Fruit fly (Drosophila melanogaster) whole organism, prepupa: ENCODE data around the gene CG14113.
A peak's percentile ranks its signal among the peaks of the same experiment; 100 is the strongest.

Experiments used
- Blimp-1 ChIP-seq: fragments of 200-800 bp; sonication (Bioruptor generic); optimal IDR thresholded peaks from 3 replicates; lab custom pipeline; 2017; ENCODE audit warnings: missing biosample characterization, missing genetic modification characterization, mild to moderate bottlenecking, moderate library complexity, missing genetic modification reagents
- CG10631 ChIP-seq: fragments of 200-800 bp; sonication (Bioruptor generic); optimal IDR thresholded peaks from 2 replicates; lab custom pipeline; 2016; ENCODE audit warnings: missing biosample characterization, missing genetic modification characterization
- CG11762 ChIP-seq: fragments of 200-800 bp; sonication (Bioruptor generic); optimal IDR thresholded peaks from 3 replicates; lab custom pipeline; 2016; ENCODE audit warnings: missing biosample characterization, missing genetic modification characterization; ENCODE audit not compliant: insufficient read depth
- CG15336 ChIP-seq: fragments of 200-800 bp; sonication (Bioruptor generic); IDR thresholded peaks from 2 replicates; pipeline ENCODE4 v1.3.6; 2022; ENCODE audit warnings: missing biosample characterization, missing genetic modification characterization
- CG3032 ChIP-seq: fragments of 200-800 bp; optimal IDR thresholded peaks from 2 replicates; lab custom pipeline; 2019; ENCODE audit warnings: missing biosample characterization, mild to moderate bottlenecking, missing genetic modification characterization, moderate library complexity
- CG31627 ChIP-seq: fragments of 200-800 bp; sonication (Bioruptor generic); optimal IDR thresholded peaks from 3 replicates; lab custom pipeline; 2016; ENCODE audit warnings: missing biosample characterization, missing genetic modification characterization
- CG34406 ChIP-seq: fragments of 200-800 bp; sonication (Bioruptor generic); optimal IDR thresholded peaks from 3 replicates; lab custom pipeline; 2016; ENCODE audit warnings: missing biosample characterization, missing genetic modification characterization
- CG3919 ChIP-seq: fragments of 200-800 bp; sonication (Bioruptor generic); optimal IDR thresholded peaks from 3 replicates; lab custom pipeline; 2016; ENCODE audit warnings: missing biosample characterization, missing genetic modification characterization
- CG4318 ChIP-seq: fragments of 200-800 bp; sonication (Bioruptor generic); optimal IDR thresholded peaks from 3 replicates; lab custom pipeline; 2017; ENCODE audit warnings: missing biosample characterization, mild to moderate bottlenecking, missing genetic modification characterization
- CG6276 ChIP-seq: fragments of 200-800 bp; sonication (Bioruptor generic); optimal IDR thresholded peaks from 2 replicates; lab custom pipeline; 2017; ENCODE audit warnings: missing biosample characterization, mild to moderate bottlenecking, missing genetic modification characterization
- CG6792 ChIP-seq: fragments of 200-800 bp; sonication (Bioruptor generic); optimal IDR thresholded peaks from 3 replicates; lab custom pipeline; 2016; ENCODE audit warnings: missing biosample characterization, missing genetic modification characterization
- CG6808 ChIP-seq: fragments of 200-800 bp; sonication (Bioruptor generic); optimal IDR thresholded peaks from 3 replicates; lab custom pipeline; 2017; ENCODE audit warnings: missing biosample characterization, missing genetic modification characterization, mild to moderate bottlenecking, moderate library complexity, missing genetic modification reagents
- CG6854 ChIP-seq: fragments of 200-800 bp; sonication (Bioruptor generic); optimal IDR thresholded peaks from 2 replicates; lab custom pipeline; 2017; ENCODE audit warnings: missing biosample characterization, mild to moderate bottlenecking, missing genetic modification characterization
- CG7368 ChIP-seq: fragments of 200-800 bp; sonication (Bioruptor generic); optimal IDR thresholded peaks from 3 replicates; lab custom pipeline; 2016; ENCODE audit warnings: missing biosample characterization, missing genetic modification characterization
- CG8119 ChIP-seq: fragments of 200-800 bp; sonication (Bioruptor generic); IDR thresholded peaks from 3 replicates; pipeline ENCODE4 v1.3.6; 2022; ENCODE audit warnings: missing biosample characterization, missing genetic modification characterization
- CG8319 ChIP-seq: fragments of 200-800 bp; sonication (Bioruptor generic); optimal IDR thresholded peaks from 3 replicates; lab custom pipeline; 2016; ENCODE audit warnings: missing biosample characterization, missing genetic modification characterization
- CG8632 ChIP-seq: fragments of 200-800 bp; sonication (Bioruptor generic); optimal IDR thresholded peaks from 3 replicates; lab custom pipeline; 2016; ENCODE audit warnings: missing biosample characterization, missing genetic modification characterization
- Eip75B ChIP-seq: fragments of 200-800 bp; sonication (Bioruptor generic); optimal IDR thresholded peaks from 3 replicates; lab custom pipeline; 2016; ENCODE audit warnings: missing biosample characterization, missing genetic modification characterization
- Eip78C ChIP-seq: fragments of 200-800 bp; sonication (Bioruptor generic); peaks from one replicate; lab custom pipeline; 2016; ENCODE audit warnings: missing biosample characterization, missing genetic modification characterization
- Eip93F ChIP-seq: fragments of 200-800 bp; sonication (Bioruptor generic); optimal IDR thresholded peaks from 2 replicates; lab custom pipeline; 2016; ENCODE audit warnings: missing biosample characterization, mild to moderate bottlenecking, missing genetic modification characterization
- Ets21C ChIP-seq: fragments of 200-800 bp; sonication (Bioruptor generic); optimal IDR thresholded peaks from 3 replicates; lab custom pipeline; 2016; ENCODE audit warnings: missing biosample characterization, missing genetic modification characterization
- Gug ChIP-seq: fragments of 200-800 bp; sonication (Bioruptor generic); IDR thresholded peaks from 2 replicates; pipeline ENCODE4 v1.3.6; 2022; ENCODE audit warnings: missing biosample characterization, missing genetic modification characterization
- Hr38 ChIP-seq: sonication (Bioruptor generic); optimal IDR thresholded peaks from 2 replicates; lab custom pipeline; 2016; ENCODE audit warnings: missing biosample characterization, missing genetic modification characterization
- Hr39 ChIP-seq: fragments of 200-800 bp; sonication (Bioruptor generic); optimal IDR thresholded peaks from 2 replicates; lab custom pipeline; 2016; ENCODE audit warnings: missing biosample characterization, missing genetic modification characterization
- Hr4 ChIP-seq: fragments of 200-800 bp; sonication (Bioruptor generic); optimal IDR thresholded peaks from 3 replicates; lab custom pipeline; 2016; ENCODE audit warnings: missing biosample characterization, missing genetic modification characterization
- Sox14 ChIP-seq: fragments of 200-800 bp; sonication (Bioruptor generic); optimal IDR thresholded peaks from 3 replicates; lab custom pipeline; 2016; ENCODE audit warnings: missing biosample characterization, missing genetic modification characterization
- Sox15 ChIP-seq: fragments of 200-800 bp; sonication (Bioruptor generic); optimal IDR thresholded peaks from 3 replicates; lab custom pipeline; 2016; ENCODE audit warnings: missing biosample characterization, missing genetic modification characterization
- acj6 ChIP-seq: fragments of 200-800 bp; sonication (Bioruptor generic); optimal IDR thresholded peaks from 3 replicates; lab custom pipeline; 2016; ENCODE audit warnings: missing biosample characterization, missing genetic modification characterization
- dac ChIP-seq: fragments of 200-800 bp; sonication (Bioruptor generic); optimal IDR thresholded peaks from 2 replicates; lab custom pipeline; 2017; ENCODE audit warnings: missing biosample characterization, mild to moderate bottlenecking, missing genetic modification characterization
- dsx ChIP-seq: fragments of 200-800 bp; optimal IDR thresholded peaks from 3 replicates; lab custom pipeline; 2019; ENCODE audit warnings: missing biosample characterization, mild to moderate bottlenecking, missing genetic modification characterization, moderate library complexity; ENCODE audit not compliant: poor library complexity, severe bottlenecking
- fd85E ChIP-seq: fragments of 200-800 bp; sonication (Bioruptor generic); optimal IDR thresholded peaks from 3 replicates; lab custom pipeline; 2016; ENCODE audit warnings: missing biosample characterization, missing genetic modification characterization
- fkh ChIP-seq: fragments of 200-800 bp; sonication (Bioruptor generic); optimal IDR thresholded peaks from 3 replicates; lab custom pipeline; 2017; ENCODE audit warnings: missing biosample characterization, mild to moderate bottlenecking, missing genetic modification characterization, moderate library complexity
- net ChIP-seq: fragments of 200-800 bp; sonication (Bioruptor generic); optimal IDR thresholded peaks from 3 replicates; lab custom pipeline; 2016; ENCODE audit warnings: missing biosample characterization, missing genetic modification characterization
- pdm3 ChIP-seq: fragments of 200-800 bp; sonication (Bioruptor generic); optimal IDR thresholded peaks from 3 replicates; lab custom pipeline; 2016; ENCODE audit warnings: missing biosample characterization, missing genetic modification characterization
- salr ChIP-seq, 2 experiments: fragments of 200-800 bp; sonication (Bioruptor generic); optimal IDR thresholded peaks; 3 replicates each; lab custom pipeline; 2016 to 2018; ENCODE audit warnings: missing biosample characterization in 2 of 2, missing genetic modification characterization in 2 of 2, mild to moderate bottlenecking in 1 of 2
- spab ChIP-seq: fragments of 200-800 bp; sonication (Bioruptor generic); optimal IDR thresholded peaks from 2 replicates; lab custom pipeline; 2017; ENCODE audit warnings: missing biosample characterization, mild to moderate bottlenecking, missing genetic modification characterization, missing genetic modification reagents
- ss ChIP-seq, 2 experiments: fragments of 200-800 bp; sonication (Bioruptor generic); optimal IDR thresholded peaks; 2 replicates in 1 of 2; 3 replicates in 1 of 2; lab custom pipeline; 2017 to 2018; ENCODE audit warnings: mild to moderate bottlenecking in 2 of 2, missing biosample characterization in 2 of 2, missing genetic modification characterization in 2 of 2, moderate library complexity in 1 of 2
- svp ChIP-seq: fragments of 200-800 bp; sonication (Bioruptor generic); peaks from one replicate; lab custom pipeline; 2016; ENCODE audit warnings: missing biosample characterization, missing genetic modification characterization
- topi ChIP-seq: fragments of 200-800 bp; sonication (Bioruptor generic); optimal IDR thresholded peaks from 3 replicates; lab custom pipeline; 2016; ENCODE audit warnings: missing biosample characterization, missing genetic modification characterization
- vri ChIP-seq: fragments of 200-800 bp; sonication (Bioruptor generic); optimal IDR thresholded peaks from 3 replicates; lab custom pipeline; 2016; ENCODE audit warnings: missing biosample characterization, mild to moderate bottlenecking, missing genetic modification characterization

CG14113 gene

dm6 chr3L:13328835-13329234 lies at the start of gene CG14113:
TSS of gene CG14113 (plus strand) at chr3L:13329135.
- TF ChIP-seq CG6808 (GFP tag; lab: Kevin White, UChicago) (no peak), CG3919 (GFP tag; lab: Kevin White, UChicago) (no peak), svp (GFP tag; lab: Kevin White, UChicago) (peak; percentile 4)
- TF ChIP-seq, all 60 proteins: peak for 1

dm6 chr3L:13282039-13282438 lies 46.9 kb upstream of the CG14113 start:
- TF ChIP-seq Ets21C (GFP tag; lab: Kevin White, UChicago) (no peak), topi (no peak), CG10631 (GFP tag; lab: Kevin White, UChicago) (no peak), CG6854 (GFP tag; lab: Kevin White, UChicago) (no peak), CG6792 (GFP tag; lab: Kevin White, UChicago) (no peak), spab (GFP tag; lab: Kevin White, UChicago) (no peak), CG4318 (GFP tag; lab: Kevin White, UChicago) (no peak), acj6 (GFP tag; lab: Kevin White, UChicago) (no peak), dsx (GFP tag; lab: Kevin White, UChicago) (no peak), dac (GFP tag; lab: Kevin White, UChicago) (no peak), fkh (GFP tag; lab: Kevin White, UChicago) (no peak), CG3919 (GFP tag; lab: Kevin White, UChicago) (no peak)
- TF ChIP-seq, all 60 proteins: peak for 0

- TF ChIP-seq vri (GFP tag; lab: Kevin White, UChicago) (no peak), CG34406 (GFP tag; lab: Kevin White, UChicago) (no peak), Eip78C (GFP tag; lab: Kevin White, UChicago) (no peak), CG6792 (GFP tag; lab: Kevin White, UChicago) (no peak), CG4318 (GFP tag; lab: Kevin White, UChicago) (no peak), fd85E (GFP tag; lab: Kevin White, UChicago) (no peak), CG15336 (GFP tag; lab: Robert Waterston, UW) (no peak), Hr38 (GFP tag; lab: Kevin White, UChicago) (no peak), Sox15 (GFP tag; lab: Kevin White, UChicago) (no peak), Eip93F (GFP tag; lab: Kevin White, UChicago) (no peak), fkh (GFP tag; lab: Kevin White, UChicago) (no peak), spab (GFP tag; lab: Kevin White, UChicago) (no peak), CG6276 (GFP tag; lab: Kevin White, UChicago) (no peak), dsx (GFP tag; lab: Kevin White, UChicago) (no peak), net (GFP tag; lab: Kevin White, UChicago) (no peak), CG3032 (tag; lab: Kevin White, UChicago) (no peak)
Measured at dm6 chr3L:13284308-13284707, 44.6 kb upstream of the CG14113 start.

DNA sequence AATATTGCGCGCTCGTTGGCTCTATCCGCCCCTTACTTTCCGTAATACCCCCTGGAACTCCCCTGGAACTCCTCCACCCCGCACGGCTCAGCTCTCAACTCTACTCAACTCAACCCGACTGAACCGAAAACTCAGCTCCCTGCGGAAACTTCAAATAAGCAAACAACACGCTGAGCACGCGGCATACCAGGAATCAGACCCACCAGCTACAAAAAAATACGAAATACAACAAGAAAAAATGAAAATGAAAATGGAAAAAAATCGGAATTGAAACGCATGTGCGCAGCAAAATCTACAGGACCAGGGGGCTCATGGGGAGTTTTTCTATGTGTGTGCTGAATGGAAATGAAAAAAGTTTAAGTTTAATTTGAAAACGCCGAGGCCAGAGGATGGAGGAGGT lies 42.3 kb upstream of the CG14113 start:
- TF ChIP-seq CG8119 (GFP tag; lab: Robert Waterston, UW): no peak
- no peak for TF ChIP-seq dac (GFP tag; lab: Kevin White, UChicago)
- TF ChIP-seq ss (GFP tag; optimal IDR thresholded peaks at IDR 0.05; lab: Kevin White, UChicago): peak in 1 of 2 experiments; percentile 10
- TF ChIP-seq Ets21C (GFP tag; lab: Kevin White, UChicago): no peak
- no peak for TF ChIP-seq Blimp-1 (GFP tag; lab: Kevin White, UChicago)
- no peak for TF ChIP-seq Eip75B (GFP tag; lab: Kevin White, UChicago)
- no peak for TF ChIP-seq vri (GFP tag; lab: Kevin White, UChicago)

- no peak for TF ChIP-seq CG8319 (GFP tag; lab: Kevin White, UChicago)
- no peak for TF ChIP-seq CG6276 (GFP tag; lab: Kevin White, UChicago)
- no peak for TF ChIP-seq Gug
- TF ChIP-seq Hr4 (GFP tag; lab: Kevin White, UChicago): no peak
- no peak for TF ChIP-seq CG7368
- no peak for TF ChIP-seq dac (GFP tag; lab: Kevin White, UChicago)
- TF ChIP-seq CG8632: peak; percentile 14
- TF ChIP-seq acj6 (GFP tag; lab: Kevin White, UChicago): peak; percentile 35
- no peak for TF ChIP-seq fkh (GFP tag; lab: Kevin White, UChicago)
- peak; percentile 37 for TF ChIP-seq CG6792 (GFP tag; lab: Kevin White, UChicago)
- TF ChIP-seq Sox15 (GFP tag; lab: Kevin White, UChicago): no peak
- TF ChIP-seq Sox14: peak; percentile 44
- peak; percentile 11 to 47 for TF ChIP-seq ss (GFP tag; optimal IDR thresholded peaks at IDR 0.05; lab: Kevin White, UChicago)
- no peak for TF ChIP-seq CG11762 (GFP tag; lab: Kevin White, UChicago)
- TF ChIP-seq dsx (GFP tag; lab: Kevin White, UChicago): no peak
- no peak for TF ChIP-seq vri (GFP tag; lab: Kevin White, UChicago)
- TF ChIP-seq salr (GFP tag; optimal IDR thresholded peaks at IDR 0.05; lab: Kevin White, UChicago): no peak
- TF ChIP-seq CG31627 (GFP tag; lab: Kevin White, UChicago): no peak
- TF ChIP-seq svp (GFP tag; lab: Kevin White, UChicago): peak; percentile 57
- TF ChIP-seq Hr39 (GFP tag; lab: Kevin White, UChicago): no peak
- TF ChIP-seq net (GFP tag; lab: Kevin White, UChicago): no peak
- no peak for TF ChIP-seq CG4318 (GFP tag; lab: Kevin White, UChicago)
- peak; percentile 28 for TF ChIP-seq pdm3 (GFP tag; lab: Kevin White, UChicago)
- TF ChIP-seq CG6808 (GFP tag; lab: Kevin White, UChicago): peak; percentile 37
Measured at dm6 chr3L:13288161-13288560, 40.8 kb upstream of the CG14113 start.
